Worm (Caenorhabditis elegans) whole organism, young adult: ENCODE results near the gene C06B3.6.

ENCODE experiments used
- B0019.2 ChIP-seq: fragments of 200-800 bp; sonication (Bioruptor generic); conservative IDR thresholded peaks from 2 replicates; pipeline ENCODE4 v1.3.6; 2022; ENCODE audit warnings: missing genetic modification reagents, missing genetic modification characterization, missing compliant biosample characterization
- C17E4.6 ChIP-seq: fragments of 200-800 bp; sonication (Bioruptor generic); IDR thresholded peaks from 2 replicates; pipeline ENCODE4 v1.3.6; 2022; ENCODE audit warnings: missing genetic modification reagents, missing genetic modification characterization, missing compliant biosample characterization
- F23B12.7 ChIP-seq: sonication (generic microtip); optimal IDR thresholded peaks from 2 replicates; lab custom pipeline; 2017; ENCODE audit warnings: missing genetic modification characterization, mild to moderate bottlenecking, missing compliant biosample characterization, antibody characterized with exemption, moderate library complexity; ENCODE audit not compliant: insufficient read depth
- F33H1.4 ChIP-seq: fragments of 200-800 bp; sonication (Bioruptor generic); IDR thresholded peaks from 2 replicates; pipeline ENCODE4 v1.3.6; 2022; ENCODE audit warnings: missing genetic modification reagents, missing genetic modification characterization, missing compliant biosample characterization
- F52B5.7 ChIP-seq: sonication (generic microtip); optimal IDR thresholded peaks from 2 replicates; lab custom pipeline; 2016; ENCODE audit warnings: mild to moderate bottlenecking, missing genetic modification characterization, missing compliant biosample characterization
- F55B11.4 ChIP-seq: sonication (generic microtip); optimal IDR thresholded peaks from 2 replicates; lab custom pipeline; 2016; ENCODE audit warnings: missing compliant biosample characterization, missing genetic modification characterization, borderline replicate concordance; ENCODE audit not compliant: insufficient read depth
- F57C9.4 ChIP-seq: sonication (generic microtip); optimal IDR thresholded peaks from 2 replicates; lab custom pipeline; 2017; ENCODE audit warnings: mild to moderate bottlenecking, missing genetic modification characterization, missing compliant biosample characterization
- K11D2.4 ChIP-seq: fragments of 200-800 bp; sonication (Bioruptor generic); IDR thresholded peaks from 2 replicates; pipeline ENCODE4 v1.3.6; 2022; ENCODE audit warnings: missing genetic modification reagents, missing genetic modification characterization, missing compliant biosample characterization
- T26A5.8 ChIP-seq: sonication (generic microtip); optimal IDR thresholded peaks from 2 replicates; lab custom pipeline; 2016; ENCODE audit warnings: missing genetic modification characterization, missing compliant biosample characterization
- Y56A3A.18 ChIP-seq: fragments of 200-800 bp; sonication (Bioruptor generic); IDR thresholded peaks from 2 replicates; pipeline ENCODE4 v1.3.6; 2022; ENCODE audit warnings: missing genetic modification reagents, missing genetic modification characterization, missing compliant biosample characterization
- ZK185.1 ChIP-seq: sonication (generic microtip); optimal IDR thresholded peaks from 2 replicates; lab custom pipeline; 2016; ENCODE audit warnings: mild to moderate bottlenecking, missing genetic modification characterization, missing compliant biosample characterization; ENCODE audit not compliant: poor library complexity, severe bottlenecking
- aptf-3 ChIP-seq: fragments of 200-800 bp; sonication (Bioruptor generic); IDR thresholded peaks from 2 replicates; pipeline ENCODE4 v1.3.6; 2022; ENCODE audit warnings: missing genetic modification characterization, missing compliant biosample characterization
- attf-3 ChIP-seq: fragments of 200-800 bp; sonication (Bioruptor generic); conservative IDR thresholded peaks from 2 replicates; pipeline ENCODE4 v1.3.6; 2022; ENCODE audit warnings: missing genetic modification reagents, missing genetic modification characterization, missing compliant biosample characterization
- attf-6 ChIP-seq: fragments of 200-800 bp; sonication (Bioruptor generic); IDR thresholded peaks from 2 replicates; pipeline ENCODE4 v1.3.6; 2022; ENCODE audit warnings: missing genetic modification reagents, missing genetic modification characterization, missing compliant biosample characterization
- bed-2 ChIP-seq: fragments of 200-800 bp; sonication (Bioruptor generic); IDR thresholded peaks from 2 replicates; pipeline ENCODE4 v1.3.6; 2022; ENCODE audit warnings: missing genetic modification reagents, missing genetic modification characterization, missing compliant biosample characterization
- cebp-2 ChIP-seq: fragments of 200-800 bp; sonication (Bioruptor generic); IDR thresholded peaks from 2 replicates; pipeline ENCODE4 v1.3.6; 2022; ENCODE audit warnings: missing genetic modification characterization, missing compliant biosample characterization
- ceh-40 ChIP-seq: fragments of 200-800 bp; sonication (Bioruptor generic); IDR thresholded peaks from 2 replicates; pipeline ENCODE4 v1.3.6; 2022; ENCODE audit warnings: missing genetic modification characterization, missing compliant biosample characterization
- ceh-58 ChIP-seq: fragments of 200-800 bp; sonication (Bioruptor generic); IDR thresholded peaks from 2 replicates; pipeline ENCODE4 v1.3.6; 2022; ENCODE audit warnings: missing genetic modification characterization, missing compliant biosample characterization
- ceh-79 ChIP-seq: sonication (generic microtip); optimal IDR thresholded peaks from 2 replicates; lab custom pipeline; 2017; ENCODE audit warnings: mild to moderate bottlenecking, missing genetic modification characterization, missing compliant biosample characterization
- ceh-91 ChIP-seq: fragments of 200-800 bp; sonication (Bioruptor generic); IDR thresholded peaks from 2 replicates; pipeline ENCODE4 v1.3.6; 2022; ENCODE audit warnings: missing genetic modification reagents, missing genetic modification characterization, missing compliant biosample characterization
- chd-7 ChIP-seq: sonication (generic microtip); optimal IDR thresholded peaks from 2 replicates; lab custom pipeline; 2016; ENCODE audit warnings: mild to moderate bottlenecking, missing genetic modification characterization, moderate library complexity, missing compliant biosample characterization
- dpff-1 ChIP-seq: sonication (generic microtip); optimal IDR thresholded peaks from 2 replicates; lab custom pipeline; 2017; ENCODE audit warnings: mild to moderate bottlenecking, missing genetic modification characterization, missing compliant biosample characterization
- dpl-1 ChIP-seq: fragments of 150-350 bp; optimal IDR thresholded peaks from 2 replicates; lab custom pipeline; 2014; ENCODE audit warnings: missing biosample characterization, missing genetic modification reagents, missing genetic modification characterization
- efl-1 ChIP-seq: fragments of 150-350 bp; optimal IDR thresholded peaks from 2 replicates; lab custom pipeline; 2014; ENCODE audit warnings: missing biosample characterization, missing genetic modification reagents, missing genetic modification characterization
- egl-18 ChIP-seq: fragments of 200-800 bp; sonication (Bioruptor generic); IDR thresholded peaks from 2 replicates; pipeline ENCODE4 v1.3.6; 2022; ENCODE audit warnings: missing genetic modification reagents, missing genetic modification characterization, missing compliant biosample characterization
- egrh-3 ChIP-seq: fragments of 200-800 bp; sonication (Bioruptor generic); IDR thresholded peaks from 2 replicates; pipeline ENCODE4 v1.3.6; 2022; ENCODE audit warnings: missing genetic modification reagents, missing genetic modification characterization, missing compliant biosample characterization
- ets-4 ChIP-seq: fragments of 200-800 bp; sonication (Bioruptor generic); optimal IDR thresholded peaks from 2 replicates; lab custom pipeline; 2018; ENCODE audit warnings: mild to moderate bottlenecking, missing genetic modification characterization, missing compliant biosample characterization
- fkh-3 ChIP-seq: sonication (generic microtip); optimal IDR thresholded peaks from 2 replicates; lab custom pipeline; 2016; ENCODE audit warnings: mild to moderate bottlenecking, missing genetic modification characterization, missing compliant biosample characterization
- him-1 ChIP-seq: sonication (generic microtip); optimal IDR thresholded peaks from 2 replicates; lab custom pipeline; 2016; ENCODE audit warnings: missing genotype, missing genetic modification reagents, missing genetic modification characterization, missing compliant biosample characterization
- hlh-26 ChIP-seq: fragments of 200-800 bp; sonication (Bioruptor generic); conservative IDR thresholded peaks from 2 replicates; pipeline ENCODE4 v1.3.6; 2022; ENCODE audit warnings: missing genetic modification reagents, missing genetic modification characterization, missing compliant biosample characterization
- hmg-20 ChIP-seq: fragments of 200-800 bp; sonication (Bioruptor generic); IDR thresholded peaks from 2 replicates; pipeline ENCODE4 v1.3.6; 2022; ENCODE audit warnings: missing genetic modification reagents, missing genetic modification characterization, missing compliant biosample characterization
- let-607 ChIP-seq, 2 experiments: fragments of 200-800 bp in 1 of 2; sonication (Bioruptor generic) in 1 of 2; sonication (generic microtip) in 1 of 2; optimal IDR thresholded peaks; 2 replicates each; lab custom pipeline; 2016 to 2018; ENCODE audit warnings: mild to moderate bottlenecking in 2 of 2, missing compliant biosample characterization in 2 of 2, missing genetic modification characterization in 2 of 2, moderate library complexity in 2 of 2, missing genotype in 1 of 2
- lin-35 ChIP-seq, 3 experiments: fragments of 150-350 bp in 2 of 3; sonication (generic microtip) in 1 of 3; optimal IDR thresholded peaks; 2 replicates each; lab custom pipeline; 2014 to 2018; ENCODE audit warnings: missing biosample characterization in 3 of 3, missing genetic modification characterization in 3 of 3, missing genetic modification reagents in 3 of 3
- lin-54 ChIP-seq: fragments of 200-800 bp; sonication (Bioruptor generic); optimal IDR thresholded peaks from 2 replicates; lab custom pipeline; 2018; ENCODE audit warnings: mild to moderate bottlenecking, missing genetic modification characterization, missing compliant biosample characterization
- lsy-27 ChIP-seq: sonication (generic microtip); optimal IDR thresholded peaks from 2 replicates; lab custom pipeline; 2017; ENCODE audit warnings: missing genetic modification characterization, mild to moderate bottlenecking, missing compliant biosample characterization, antibody characterized with exemption, missing genotype, borderline replicate concordance; ENCODE audit not compliant: insufficient read depth
- madf-10 ChIP-seq: sonication (generic microtip); optimal IDR thresholded peaks from 2 replicates; lab custom pipeline; 2016; ENCODE audit warnings: mild to moderate bottlenecking, missing genetic modification characterization, missing compliant biosample characterization
- madf-3 ChIP-seq: fragments of 200-800 bp; sonication (Bioruptor generic); IDR thresholded peaks from 2 replicates; pipeline ENCODE4 v1.3.6; 2022; ENCODE audit warnings: missing genetic modification reagents, missing genetic modification characterization, missing compliant biosample characterization
- madf-6 ChIP-seq: fragments of 200-800 bp; sonication (Bioruptor generic); IDR thresholded peaks from 2 replicates; pipeline ENCODE4 v1.3.6; 2022; ENCODE audit warnings: missing genetic modification reagents, missing genetic modification characterization, missing compliant biosample characterization
- nhr-179 ChIP-seq: sonication (generic microtip); optimal IDR thresholded peaks from 2 replicates; lab custom pipeline; 2016; ENCODE audit warnings: mild to moderate bottlenecking, missing genetic modification characterization, missing compliant biosample characterization
- nhr-27 ChIP-seq: fragments of 200-800 bp; sonication (Bioruptor generic); optimal IDR thresholded peaks from 2 replicates; lab custom pipeline; 2018; ENCODE audit warnings: mild to moderate bottlenecking, missing genetic modification characterization, moderate library complexity, missing compliant biosample characterization
- nhr-80 ChIP-seq: sonication (generic microtip); optimal IDR thresholded peaks from 2 replicates; lab custom pipeline; 2016; ENCODE audit warnings: missing genetic modification characterization, missing compliant biosample characterization
- nhr-90 ChIP-seq: sonication (generic microtip); optimal IDR thresholded peaks from 2 replicates; lab custom pipeline; 2016; ENCODE audit warnings: missing genotype, mild to moderate bottlenecking, missing genetic modification characterization, missing compliant biosample characterization
- rec-8 ChIP-seq, 2 experiments: sonication (generic microtip); optimal IDR thresholded peaks; 2 replicates each; lab custom pipeline; 2016; ENCODE audit warnings: mild to moderate bottlenecking in 2 of 2, missing genetic modification characterization in 2 of 2, missing genetic modification reagents in 2 of 2, missing genotype in 2 of 2, missing biosample characterization in 1 of 2, missing compliant biosample characterization in 1 of 2, moderate library complexity in 1 of 2
- sdz-38 ChIP-seq: sonication (generic microtip); optimal IDR thresholded peaks from 2 replicates; lab custom pipeline; 2016; ENCODE audit warnings: missing genotype, missing genetic modification characterization, missing compliant biosample characterization
- snpc-1.3 ChIP-seq: sonication (generic microtip); optimal IDR thresholded peaks from 2 replicates; lab custom pipeline; 2017; ENCODE audit warnings: missing genetic modification characterization, mild to moderate bottlenecking, missing compliant biosample characterization, antibody characterized with exemption, moderate library complexity, missing genotype, missing genetic modification reagents; ENCODE audit not compliant: insufficient read depth
- somi-1 ChIP-seq: fragments of 200-800 bp; sonication (Bioruptor generic); optimal IDR thresholded peaks from 2 replicates; lab custom pipeline; 2018; ENCODE audit warnings: mild to moderate bottlenecking, missing genetic modification characterization, missing compliant biosample characterization
- unc-130 ChIP-seq: sonication (generic microtip); optimal IDR thresholded peaks from 2 replicates; lab custom pipeline; 2016; ENCODE audit warnings: missing genetic modification reagents, missing genetic modification characterization, missing compliant biosample characterization
- zim-3 ChIP-seq: sonication (generic microtip); optimal IDR thresholded peaks from 2 replicates; lab custom pipeline; 2017; ENCODE audit warnings: mild to moderate bottlenecking, missing genetic modification characterization, moderate library complexity, missing compliant biosample characterization
- ztf-6 ChIP-seq: fragments of 200-800 bp; sonication (Bioruptor generic); IDR thresholded peaks from 2 replicates; pipeline ENCODE4 v1.3.6; 2022; ENCODE audit warnings: missing genetic modification reagents, missing genetic modification characterization, missing compliant biosample characterization

The C06B3.6 gene

ce11 chrV:13909400-13909799 lies 633 bp upstream of the C06B3.6 start, which contains the start of gene C06B3.7 (continued):
- TF ChIP-seq bed-2 (GFP tag; lab: Robert Waterston, UW) (no peak), lin-54 (GFP tag; lab: Kevin White, UChicago) (no peak), madf-6 (GFP tag; lab: Robert Waterston, UW) (no peak), nhr-90 (tag; lab: Kevin White, UChicago) (no peak), ztf-6 (no peak), C17E4.6 (GFP tag; lab: Robert Waterston, UW) (no peak), snpc-1.3 (tag; lab: Kevin White, UChicago) (no peak), hmg-20 (no peak), attf-6 (GFP tag; lab: Robert Waterston, UW) (no peak), ceh-91 (no peak), cebp-2 (GFP tag; lab: Robert Waterston, UW) (no peak), sdz-38 (no peak), nhr-80 (peak; percentile 83), ceh-79 (tag; lab: Kevin White, UChicago) (no peak), F52B5.7 (tag; lab: Kevin White, UChicago) (no peak), zim-3 (no peak), attf-3 (GFP tag; lab: Robert Waterston, UW) (no peak), ZK185.1 (tag; lab: Kevin White, UChicago) (peak; percentile 17), egl-18 (GFP tag; lab: Robert Waterston, UW) (no peak), F23B12.7 (tag; lab: Kevin White, UChicago) (peak; percentile 14), F55B11.4 (no peak), aptf-3 (no peak), K11D2.4 (GFP tag; lab: Robert Waterston, UW) (peak; percentile 45; the same call in 1 of the 2 replicates), rec-8 (tag; optimal IDR thresholded peaks at IDR 0.05; lab: Kevin White, UChicago) (no peak), egrh-3 (GFP tag; lab: Robert Waterston, UW) (no peak), lsy-27 (no peak), B0019.2 (no peak), dpff-1 (tag; lab: Kevin White, UChicago) (no peak), somi-1 (GFP tag; lab: Kevin White, UChicago) (peak; percentile 53), nhr-179 (tag; lab: Kevin White, UChicago) (no peak), T26A5.8 (tag; lab: Kevin White, UChicago) (no peak), ceh-58 (GFP tag; lab: Robert Waterston, UW) (no peak), F57C9.4 (tag; lab: Kevin White, UChicago) (no peak), efl-1 (no peak), F33H1.4 (no peak), nhr-27 (tag; lab: Kevin White, UChicago) (no peak), ets-4 (no peak), madf-3 (0 out of 2 replicates have a peak, but pooled peaks have one; percentile 2), unc-130 (no peak), lin-35 (GFP tag; optimal IDR thresholded peaks at IDR 0.05; lab: Kevin White, UChicago) (no peak), madf-10 (tag; lab: Kevin White, UChicago) (peak; percentile 72), chd-7 (tag; lab: Kevin White, UChicago) (no peak), him-1 (tag; lab: Kevin White, UChicago) (no peak), let-607 (tag; optimal IDR thresholded peaks at IDR 0.05; lab: Kevin White, UChicago) (peak in 1 of 2 experiments; percentile 47), hlh-26 (GFP tag; lab: Robert Waterston, UW) (no peak), fkh-3 (tag; lab: Kevin White, UChicago) (no peak), dpl-1 (no peak), ceh-40 (GFP tag; lab: Robert Waterston, UW) (no peak), Y56A3A.18 (GFP tag; lab: Robert Waterston, UW) (no peak)
